Fruit fly (Drosophila melanogaster): ENCODE data around the gene KP78a.

dm6 chr3R:11361906-11362305 is 9.0 kb upstream of the KP78a start:
- no peak for TF ChIP-seq CG8478 (optimal IDR thresholded peaks at IDR 0.05)
- no peak for TF ChIP-seq CTCF (optimal IDR thresholded peaks at IDR 0.05)
